Worm (Caenorhabditis elegans) whole organism, L1 larva: ENCODE results near the gene F59A1.13.

ENCODE experiments used
- F16B12.6 ChIP-seq: fragments of 150-350 bp; optimal IDR thresholded peaks from 2 replicates; lab custom pipeline; 2014; ENCODE audit warnings: missing biosample characterization, missing genetic modification characterization
- aha-1 ChIP-seq: fragments of 150-350 bp; optimal IDR thresholded peaks from 2 replicates; lab custom pipeline; 2014; ENCODE audit warnings: missing biosample characterization, missing genetic modification characterization
- aly-2 ChIP-seq: fragments of 150-350 bp; optimal IDR thresholded peaks from 2 replicates; lab custom pipeline; 2014; ENCODE audit warnings: missing biosample characterization, missing genetic modification characterization
- ama-1 ChIP-seq: fragments of 150-350 bp; optimal IDR thresholded peaks from 2 replicates; lab custom pipeline; 2014
- ceh-63 ChIP-seq: fragments of 200-800 bp; sonication (Bioruptor generic); optimal IDR thresholded peaks from 2 replicates; lab custom pipeline; 2018; ENCODE audit warnings: mild to moderate bottlenecking, missing genetic modification characterization, missing compliant biosample characterization
- ceh-82 ChIP-seq, 3 experiments: fragments of 150-350 bp in 1 of 3; sonication (generic microtip) in 2 of 3; optimal IDR thresholded peaks; 2 replicates each; lab custom pipeline; 2014 to 2017; ENCODE audit warnings: missing biosample characterization in 3 of 3, missing genetic modification characterization in 3 of 3
- efl-1 ChIP-seq, 4 experiments: fragments of 150-350 bp; optimal IDR thresholded peaks in 3 of 4; peaks in 1 of 4; 1 replicate in 1 of 4; 2 replicates in 3 of 4; lab custom pipeline; 2014; ENCODE audit warnings: missing biosample characterization in 2 of 4, missing genetic modification characterization in 2 of 4, missing genetic modification reagents in 2 of 4
- egl-13 ChIP-seq: sonication (generic microtip); optimal IDR thresholded peaks from 2 replicates; lab custom pipeline; 2016; ENCODE audit warnings: missing genotype, missing genetic modification reagents, missing genetic modification characterization, missing compliant biosample characterization
- egl-27 ChIP-seq, 2 experiments: fragments of 150-350 bp in 1 of 2; sonication (generic microtip); optimal IDR thresholded peaks; 3 replicates each; lab custom pipeline; 2017 to 2018; ENCODE audit warnings: missing biosample characterization in 2 of 2, missing genetic modification characterization in 2 of 2, missing genetic modification reagents in 2 of 2
- elt-2 ChIP-seq: sonication (generic microtip); optimal IDR thresholded peaks from 2 replicates; lab custom pipeline; 2016; ENCODE audit warnings: missing genetic modification characterization, mild to moderate bottlenecking, inconsistent platforms, missing compliant biosample characterization, missing genetic modification reagents
- elt-3 ChIP-seq, 6 experiments: fragments of 150-350 bp in 1 of 6; sonication (generic microtip); optimal IDR thresholded peaks; 2 replicates each; lab custom pipeline; 2017 to 2018; ENCODE audit warnings: missing biosample characterization in 6 of 6, missing genetic modification characterization in 6 of 6, inconsistent platforms in 1 of 6
- irx-1 ChIP-seq: sonication (generic microtip); optimal IDR thresholded peaks from 2 replicates; lab custom pipeline; 2016; ENCODE audit warnings: missing genetic modification characterization, missing compliant biosample characterization
- lin-13 ChIP-seq: fragments of 150-350 bp; optimal IDR thresholded peaks from 2 replicates; lab custom pipeline; 2014; ENCODE audit warnings: missing biosample characterization, missing genetic modification reagents, missing genetic modification characterization
- lin-15B ChIP-seq: fragments of 150-350 bp; sonication (generic microtip); optimal IDR thresholded peaks from 3 replicates; lab custom pipeline; 2014; ENCODE audit warnings: missing biosample characterization, missing genetic modification characterization
- lin-35 ChIP-seq, 2 experiments: fragments of 150-350 bp; optimal IDR thresholded peaks; 2 replicates each; lab custom pipeline; 2014; ENCODE audit warnings: missing biosample characterization in 2 of 2, missing genetic modification characterization in 2 of 2, missing genetic modification reagents in 2 of 2
- lir-3 ChIP-seq: sonication (generic microtip); optimal IDR thresholded peaks from 2 replicates; lab custom pipeline; 2016; ENCODE audit warnings: mild to moderate bottlenecking, missing genetic modification characterization, moderate library complexity, missing compliant biosample characterization; ENCODE audit not compliant: poor library complexity
- lsy-2 ChIP-seq, 2 experiments: fragments of 150-350 bp; optimal IDR thresholded peaks; 2 replicates each; lab custom pipeline; 2014; ENCODE audit warnings: missing biosample characterization in 2 of 2, missing genetic modification characterization in 2 of 2
- mab-9 ChIP-seq: fragments of 200-800 bp; sonication (Bioruptor generic); IDR thresholded peaks from 2 replicates; pipeline ENCODE4 v1.3.6; 2022; ENCODE audit warnings: missing genetic modification reagents, missing genetic modification characterization, missing compliant biosample characterization
- mef-2 ChIP-seq: fragments of 150-350 bp; optimal IDR thresholded peaks from 2 replicates; lab custom pipeline; 2014; ENCODE audit warnings: missing biosample characterization, missing genetic modification characterization
- nhr-19 ChIP-seq: fragments of 200-800 bp; sonication (Bioruptor generic); conservative IDR thresholded peaks from 2 replicates; pipeline ENCODE4 v1.3.6; 2022; ENCODE audit warnings: missing genetic modification characterization, missing compliant biosample characterization
- nhr-237 ChIP-seq: fragments of 150-350 bp; optimal IDR thresholded peaks from 2 replicates; lab custom pipeline; 2014; ENCODE audit warnings: missing biosample characterization, missing genetic modification characterization
- nhr-71 ChIP-seq: sonication (generic microtip); optimal IDR thresholded peaks from 2 replicates; lab custom pipeline; 2016; ENCODE audit warnings: mild to moderate bottlenecking, missing genetic modification characterization, moderate library complexity, missing compliant biosample characterization
- nhr-76 ChIP-seq: sonication (generic microtip); optimal IDR thresholded peaks from 2 replicates; lab custom pipeline; 2017; ENCODE audit warnings: missing biosample characterization, missing genetic modification characterization
- nhr-84 ChIP-seq: sonication (generic microtip); optimal IDR thresholded peaks from 2 replicates; lab custom pipeline; 2017; ENCODE audit warnings: missing biosample characterization, missing genetic modification characterization
- nhr-85 ChIP-seq: sonication (generic microtip); peaks from one replicate; lab custom pipeline; 2016; ENCODE audit warnings: missing genetic modification characterization, inconsistent platforms, missing compliant biosample characterization
- nhr-90 ChIP-seq: sonication (generic microtip); optimal IDR thresholded peaks from 2 replicates; lab custom pipeline; 2016; ENCODE audit warnings: mild to moderate bottlenecking, missing genetic modification characterization, missing compliant biosample characterization; ENCODE audit not compliant: poor library complexity
- pag-3 ChIP-seq: sonication (generic microtip); optimal IDR thresholded peaks from 2 replicates; lab custom pipeline; 2017; ENCODE audit warnings: missing genetic modification characterization, mild to moderate bottlenecking, missing compliant biosample characterization, antibody characterized with exemption, borderline replicate concordance; ENCODE audit not compliant: insufficient read depth
- pax-3 ChIP-seq: fragments of 200-800 bp; sonication (Bioruptor generic); optimal IDR thresholded peaks from 2 replicates; lab custom pipeline; 2018; ENCODE audit warnings: mild to moderate bottlenecking, missing genetic modification characterization, moderate library complexity, missing compliant biosample characterization
- skn-1 ChIP-seq: fragments of 150-350 bp; optimal IDR thresholded peaks from 2 replicates; lab custom pipeline; 2014; ENCODE audit warnings: missing biosample characterization, missing genetic modification characterization
- snpc-4 ChIP-seq: fragments of 150-350 bp; optimal IDR thresholded peaks from 2 replicates; lab custom pipeline; 2014; ENCODE audit warnings: missing biosample characterization, missing genetic modification characterization
- sptf-1 ChIP-seq: fragments of 150-350 bp; optimal IDR thresholded peaks from 2 replicates; lab custom pipeline; 2014; ENCODE audit warnings: missing biosample characterization, missing genetic modification characterization
- sup-37 ChIP-seq: fragments of 200-800 bp; sonication (Bioruptor generic); optimal IDR thresholded peaks from 2 replicates; lab custom pipeline; 2018; ENCODE audit warnings: mild to moderate bottlenecking, missing genetic modification characterization, missing compliant biosample characterization
- tbx-2 ChIP-seq: sonication (generic microtip); optimal IDR thresholded peaks from 2 replicates; lab custom pipeline; 2016; ENCODE audit warnings: missing genetic modification characterization, missing compliant biosample characterization
- tlp-1 ChIP-seq: fragments of 150-350 bp; optimal IDR thresholded peaks from 2 replicates; lab custom pipeline; 2014; ENCODE audit warnings: missing biosample characterization, missing genetic modification characterization
- unc-130 ChIP-seq: fragments of 150-350 bp; optimal IDR thresholded peaks from 2 replicates; lab custom pipeline; 2017; ENCODE audit warnings: missing biosample characterization, missing genetic modification characterization, inconsistent platforms
- unc-62 ChIP-seq: fragments of 150-350 bp; optimal IDR thresholded peaks from 2 replicates; lab custom pipeline; 2014; ENCODE audit warnings: missing biosample characterization, missing genetic modification reagents, missing genetic modification characterization
- unc-86 ChIP-seq: sonication (generic microtip); optimal IDR thresholded peaks from 2 replicates; lab custom pipeline; 2016; ENCODE audit warnings: missing genetic modification characterization, missing compliant biosample characterization
- unc-98 ChIP-seq: fragments of 200-800 bp; sonication (Bioruptor generic); IDR thresholded peaks from 2 replicates; pipeline ENCODE4 v1.3.6; 2022; ENCODE audit warnings: missing genetic modification characterization, missing compliant biosample characterization
- xbp-1 ChIP-seq: sonication (generic microtip); optimal IDR thresholded peaks from 2 replicates; lab custom pipeline; 2016; ENCODE audit warnings: missing genetic modification characterization, missing compliant biosample characterization
- zag-1 ChIP-seq: fragments of 150-350 bp; optimal IDR thresholded peaks from 2 replicates; lab custom pipeline; 2014; ENCODE audit warnings: missing biosample characterization, missing genetic modification characterization

F59A1.13 gene

DNA sequence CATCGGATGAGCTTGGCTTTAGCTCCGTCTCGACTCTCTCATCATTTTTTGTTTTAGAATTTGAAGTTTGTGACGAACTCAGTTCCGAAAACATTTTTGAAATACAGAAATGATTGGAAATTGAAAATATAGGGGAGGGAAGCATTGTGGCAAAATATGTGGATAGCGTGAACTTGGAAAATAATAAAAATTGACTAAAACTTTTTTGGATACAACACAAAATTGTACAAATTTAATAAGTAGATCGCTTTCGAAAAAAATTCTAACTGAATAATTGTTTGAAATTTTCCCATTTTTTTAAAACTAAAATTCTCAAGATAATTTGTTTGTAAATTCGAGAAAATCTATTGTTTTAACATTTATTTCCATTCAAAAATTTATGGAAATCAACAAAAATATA is 7.1 kb downstream of the F59A1.13 start, which contains the start of gene F59A1.15:
Gene F59A1.15 (minus strand): TSS at position 101 of the 400 bp plus-strand sequence.
- TF ChIP-seq snpc-4, result no peak
- TF ChIP-seq irx-1 (tag; lab: Kevin White, UChicago), result no peak
- TF ChIP-seq mab-9 (GFP tag; lab: Robert Waterston, UW), result no peak
- no peak for TF ChIP-seq nhr-237 (tag; lab: Kevin White, UChicago)
- no peak for TF ChIP-seq nhr-84 (tag; lab: Kevin White, UChicago)
- TF ChIP-seq unc-98 (GFP tag; lab: Robert Waterston, UW), result no peak
- TF ChIP-seq elt-2, result no peak
- TF ChIP-seq lir-3, result no peak
- no peak for TF ChIP-seq egl-13 (tag; lab: Kevin White, UChicago)
- TF ChIP-seq elt-3 (tag; optimal IDR thresholded peaks at IDR 0.05; lab: Kevin White, UChicago), result no peak

DNA sequence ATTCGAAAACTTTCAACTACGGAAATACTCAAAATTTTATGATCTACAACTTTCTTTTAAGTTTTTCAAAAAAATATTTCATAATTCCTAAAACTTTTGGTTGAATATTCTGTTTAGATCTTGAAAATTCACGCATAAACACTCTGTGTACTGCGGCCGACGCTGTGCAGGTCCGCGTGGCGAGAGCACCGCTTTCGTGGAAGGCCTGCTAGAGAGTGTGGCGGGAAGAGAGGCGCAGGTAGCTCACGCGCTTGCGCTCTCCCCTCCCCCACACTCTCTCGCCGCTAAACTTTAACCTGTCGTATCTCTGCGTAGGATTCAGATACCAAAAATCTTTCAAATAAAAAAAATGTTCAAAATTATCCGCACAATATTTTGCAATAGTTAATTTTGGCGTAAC is 7.5 kb downstream of the F59A1.13 start:
- TF ChIP-seq F16B12.6 (tag; lab: Kevin White, UChicago) (no peak), efl-1 (optimal IDR thresholded peaks at IDR 0.05; lab: Kevin White, UChicago) (no peak), efl-1 (GFP tag; optimal IDR thresholded peaks at IDR 0.05 in 1 of 2; lab: Kevin White, UChicago) (peak in 1 of 2 experiments; percentile 4), sup-37 (GFP tag; lab: Kevin White, UChicago) (no peak), lin-35 (GFP tag; optimal IDR thresholded peaks at IDR 0.05; lab: Kevin White, UChicago) (no peak), xbp-1 (no peak), ceh-82 (tag; optimal IDR thresholded peaks at IDR 0.05; lab: Kevin White, UChicago) (no peak)
- TF ChIP-seq, all 84 proteins: peak for 1

DNA sequence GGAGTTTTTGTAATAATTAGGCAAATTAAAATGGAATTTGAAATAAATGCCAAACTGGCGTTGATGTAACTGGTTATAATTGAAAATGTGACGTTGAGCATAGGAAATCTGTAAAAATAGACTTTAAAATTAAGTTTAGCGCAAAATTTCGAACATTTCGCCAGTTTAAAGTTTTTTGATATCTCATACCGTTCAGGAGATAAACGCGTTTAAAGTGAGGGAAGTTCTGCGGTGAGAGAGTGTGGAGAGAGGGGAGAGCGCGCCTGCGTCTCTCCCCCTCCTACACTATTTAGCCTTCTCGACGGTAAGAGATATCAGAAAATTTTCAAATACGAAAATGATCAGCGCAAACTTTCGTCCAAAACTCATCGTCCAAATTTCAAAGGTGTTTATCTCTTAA is 14.3 kb downstream of the F59A1.13 start, which contains the start of gene str-92:
Gene str-92 (minus strand): TSS at position 101 of the 400 bp plus-strand sequence.
- TF ChIP-seq nhr-237 (tag; lab: Kevin White, UChicago) (no peak), nhr-19 (GFP tag; lab: Robert Waterston, UW) (no peak), xbp-1 (no peak), lin-13 (GFP tag; lab: Kevin White, UChicago) (no peak), aly-2 (no peak), sptf-1 (tag; lab: Kevin White, UChicago) (no peak), nhr-85 (tag; lab: Kevin White, UChicago) (no peak), efl-1 (optimal IDR thresholded peaks at IDR 0.05; lab: Kevin White, UChicago) (no peak), efl-1 (GFP tag; optimal IDR thresholded peaks at IDR 0.05 in 1 of 2; lab: Kevin White, UChicago) (no peak), lin-35 (GFP tag; optimal IDR thresholded peaks at IDR 0.05; lab: Kevin White, UChicago) (no peak), unc-62 (no peak), mef-2 (no peak), zag-1 (no peak), pag-3 (tag; lab: Kevin White, UChicago) (no peak), elt-3 (tag; optimal IDR thresholded peaks at IDR 0.05; lab: Kevin White, UChicago) (no peak), ama-1 (no peak), mab-9 (GFP tag; lab: Robert Waterston, UW) (no peak), egl-27 (tag; optimal IDR thresholded peaks at IDR 0.05; lab: Kevin White, UChicago) (no peak), pax-3 (no peak), tbx-2 (no peak), ceh-63 (no peak)

DNA sequence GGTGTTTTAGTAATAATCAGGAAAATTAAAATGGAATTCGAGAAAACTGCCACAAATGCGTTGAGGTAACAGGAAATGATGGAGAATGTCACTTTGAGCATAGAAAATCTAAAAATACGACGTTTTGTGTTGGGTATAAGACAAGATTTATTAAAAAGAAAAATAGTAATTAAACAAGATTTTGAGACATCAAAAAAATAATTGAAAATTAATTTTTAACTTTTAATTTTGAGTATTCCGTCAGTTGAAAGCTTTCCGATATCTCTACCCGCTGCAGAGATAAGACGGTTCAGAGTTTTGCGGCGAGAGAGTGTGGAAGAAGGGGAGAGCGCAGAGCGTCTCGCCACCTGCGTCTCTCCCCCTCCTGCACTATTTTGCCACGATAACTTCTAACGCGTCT is 17.5 kb downstream of the F59A1.13 start, which contains the start of gene str-93:
Gene str-93 (minus strand): TSS at position 101 of the 400 bp plus-strand sequence.
- TF ChIP-seq nhr-76 (tag; lab: Kevin White, UChicago) (no peak), tlp-1 (tag; lab: Kevin White, UChicago) (no peak), lsy-2 (tag; optimal IDR thresholded peaks at IDR 0.05; lab: Kevin White, UChicago) (no peak), efl-1 (optimal IDR thresholded peaks at IDR 0.05; lab: Kevin White, UChicago) (no peak), efl-1 (GFP tag; optimal IDR thresholded peaks at IDR 0.05 in 1 of 2; lab: Kevin White, UChicago) (no peak), nhr-71 (no peak), unc-86 (tag; lab: Kevin White, UChicago) (no peak), lir-3 (no peak), snpc-4 (no peak), unc-130 (tag; lab: Kevin White, UChicago) (no peak), aly-2 (no peak), aha-1 (tag; lab: Kevin White, UChicago) (no peak), nhr-90 (tag; lab: Kevin White, UChicago) (no peak), skn-1 (no peak), lin-15B (tag; lab: Kevin White, UChicago) (no peak)
- TF ChIP-seq, all 84 proteins: peak for 0
